Fruit fly (Drosophila melanogaster): Measurements from ENCODE around the gene exex.

exex gene

DNA sequence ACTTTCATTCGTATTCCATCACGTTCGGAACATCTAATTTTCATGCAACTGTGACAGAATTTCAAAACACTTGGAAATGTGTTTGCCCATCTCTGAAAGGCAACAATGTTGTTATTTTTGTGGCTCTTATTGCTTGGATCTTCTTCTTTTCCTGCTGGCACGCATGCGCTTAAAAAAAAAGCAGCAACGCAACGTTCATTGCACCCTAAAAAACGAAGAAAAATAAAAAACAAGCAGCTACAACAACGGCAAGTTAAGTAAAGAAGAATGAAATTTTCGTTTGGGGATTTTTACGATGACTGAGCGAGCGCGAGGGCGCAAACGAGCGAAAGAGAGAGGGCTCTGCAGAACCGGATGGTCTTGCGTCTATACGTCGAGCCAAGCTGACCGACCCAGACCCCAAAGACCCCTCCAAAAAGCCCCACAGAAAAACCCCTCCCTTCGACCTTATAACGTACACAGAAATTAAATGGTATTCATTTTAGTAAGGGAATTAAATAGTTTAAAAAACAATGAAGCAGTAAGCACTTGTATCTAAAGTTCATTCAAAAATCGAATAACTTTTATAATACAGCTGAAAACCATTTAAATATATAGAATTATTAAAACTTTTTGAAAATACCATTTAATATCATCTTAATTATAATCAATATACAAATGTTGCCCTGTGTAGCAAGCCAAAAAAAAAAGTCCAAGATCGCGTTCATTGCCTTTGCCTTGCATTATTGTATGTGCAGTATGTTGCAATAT, 45.8 kb downstream of the exex start:
- TF ChIP-seq Trl (optimal IDR thresholded peaks at IDR 0.05) (no peak), Trl (GFP tag; optimal IDR thresholded peaks at IDR 0.05) (no peak), twi (tag; optimal IDR thresholded peaks at IDR 0.05) (no peak), hkb (optimal IDR thresholded peaks at IDR 0.05) (no peak), hkb (GFP tag; IDR thresholded peaks at IDR 0.05) (no peak), Dref (GFP tag; IDR thresholded peaks at IDR 0.05) (no peak), CG4404 (GFP tag; IDR thresholded peaks at IDR 0.05) (no peak), CG3281 (GFP tag; optimal IDR thresholded peaks at IDR 0.05) (no peak), slbo (GFP tag; IDR thresholded peaks at IDR 0.05) (no peak), CG32532 (GFP tag; IDR thresholded peaks at IDR 0.05) (no peak), CG6254 (GFP tag; optimal IDR thresholded peaks at IDR 0.05) (no peak), CG2199 (GFP tag; IDR thresholded peaks at IDR 0.05) (peak; percentile 70; the same call in 1 of the 3 replicates), CG13775 (GFP tag; optimal IDR thresholded peaks at IDR 0.05) (no peak), CG31441 (GFP tag; IDR thresholded peaks at IDR 0.05) (no peak), Eip74EF (GFP tag; optimal IDR thresholded peaks at IDR 0.05) (no peak), HLH54F (GFP tag; optimal IDR thresholded peaks at IDR 0.05) (no peak), PHDP (tag; optimal IDR thresholded peaks at IDR 0.05) (no peak), GATAe (GFP tag; conservative IDR thresholded peaks at IDR 0.05) (no peak), Sry-δ (GFP tag; optimal IDR thresholded peaks at IDR 0.05) (no peak), unc-4 (GFP tag; IDR thresholded peaks at IDR 0.05; ENCODE audit: partially characterized antibody) (no peak), pfk (GFP tag; optimal IDR thresholded peaks at IDR 0.05) (no peak), Blimp-1 (GFP tag; optimal IDR thresholded peaks at IDR 0.05) (peak; percentile 1), CoRest (tag; optimal IDR thresholded peaks at IDR 0.05) (no peak), CG10267 (tag; optimal IDR thresholded peaks at IDR 0.05) (peak; percentile 20), Dad (GFP tag; optimal IDR thresholded peaks at IDR 0.05) (no peak), CG34224 (GFP tag; IDR thresholded peaks at IDR 0.05; ENCODE audit: partially characterized antibody) (no peak), Aef1 (GFP tag; IDR thresholded peaks at IDR 0.05) (no peak), CG9215 (GFP tag; IDR thresholded peaks at IDR 0.05) (no peak), corto (GFP tag; optimal IDR thresholded peaks at IDR 0.05) (peak; percentile 13), Bdp1 (GFP tag; optimal IDR thresholded peaks at IDR 0.05) (no peak), CG17385 (GFP tag; optimal IDR thresholded peaks at IDR 0.05) (peak; percentile 42), pzg (GFP tag; optimal IDR thresholded peaks at IDR 0.05) (no peak), Oaz (GFP tag; IDR thresholded peaks at IDR 0.05) (no peak), ttk (GFP tag; IDR thresholded peaks at IDR 0.05) (no peak; the same call in 1 of the 2 replicates), tap (tag; optimal IDR thresholded peaks at IDR 0.05) (peak; percentile 3), CG11695 (GFP tag; IDR thresholded peaks at IDR 0.05) (no peak), C15 (GFP tag; IDR thresholded peaks at IDR 0.05) (no peak), Sox100B (GFP tag; optimal IDR thresholded peaks at IDR 0.05) (peak; percentile 12), sisA (GFP tag; IDR thresholded peaks at IDR 0.05) (no peak), sob (GFP tag; IDR thresholded peaks at IDR 0.05) (no peak), ro (GFP tag; IDR thresholded peaks at IDR 0.05) (no peak), en (GFP tag; optimal IDR thresholded peaks at IDR 0.05) (no peak), lbe (GFP tag; optimal IDR thresholded peaks at IDR 0.05) (peak; percentile 29), bsh (GFP tag; optimal IDR thresholded peaks at IDR 0.05) (peak in 1 of 2 experiments; percentile 67), CG10979 (tag; optimal IDR thresholded peaks at IDR 0.05) (peak; percentile 59), grn (GFP tag; optimal IDR thresholded peaks at IDR 0.05) (no peak), kni (GFP tag; optimal IDR thresholded peaks at IDR 0.05) (peak; percentile 49), toy (GFP tag; IDR thresholded peaks at IDR 0.05) (no peak), CG43689 (GFP tag; IDR thresholded peaks at IDR 0.05) (no peak), org-1 (GFP tag; optimal IDR thresholded peaks at IDR 0.05) (no peak), CG30403 (GFP tag; optimal IDR thresholded peaks at IDR 0.05) (no peak)

Measured in whole organism, embryonic.